Fruit fly (Drosophila melanogaster): ENCODE data around the gene Jhbp3.

dm6 chr3R:4913181-4913580 is 41.9 kb downstream of the Jhbp3 start:
- TF ChIP-seq CG11762 (GFP tag; optimal IDR thresholded peaks at IDR 0.05; ENCODE audit: insufficient read depth) (no peak), net (GFP tag; optimal IDR thresholded peaks at IDR 0.05) (peak; percentile 7), CG6792 (GFP tag; optimal IDR thresholded peaks at IDR 0.05) (no peak), CG3919 (GFP tag; optimal IDR thresholded peaks at IDR 0.05) (no peak), Hr39 (GFP tag; optimal IDR thresholded peaks at IDR 0.05) (peak; percentile 37), CG32006 (GFP tag; optimal IDR thresholded peaks at IDR 0.05) (peak; percentile 51), Eip93F (GFP tag; optimal IDR thresholded peaks at IDR 0.05) (no peak), svp (GFP tag) (peak; percentile 87), Hr4 (GFP tag; optimal IDR thresholded peaks at IDR 0.05) (peak; percentile 38), vri (GFP tag; optimal IDR thresholded peaks at IDR 0.05) (no peak), CG16779 (tag; optimal IDR thresholded peaks at IDR 0.05) (no peak), Ets96B (tag; optimal IDR thresholded peaks at IDR 0.05) (no peak), fd85E (GFP tag; optimal IDR thresholded peaks at IDR 0.05) (no peak)

All from whole organism, prepupa.